Fruit fly (Drosophila melanogaster) whole organism, embryonic: ENCODE data around the gene Spn38F.
A peak's percentile ranks its signal among the peaks of the same experiment; 100 is the strongest.

Experiments
- ATbp ChIP-seq: fragments of 200-800 bp; sonication (Bioruptor generic); optimal IDR thresholded peaks from 2 replicates; lab custom pipeline; 2017; ENCODE audit warnings: missing biosample characterization, mild to moderate bottlenecking, missing genetic modification characterization, missing genetic modification reagents
- Asciz ChIP-seq: fragments of 200-800 bp; sonication (Bioruptor generic); optimal IDR thresholded peaks from 2 replicates; lab custom pipeline; 2017; ENCODE audit warnings: missing biosample characterization, mild to moderate bottlenecking, missing genetic modification characterization, missing genetic modification reagents
- Bgb ChIP-seq: fragments of 200-800 bp; sonication (Bioruptor generic); IDR thresholded peaks from 2 replicates; pipeline ENCODE4 v1.3.6; 2022; ENCODE audit warnings: missing biosample characterization, missing genetic modification characterization; ENCODE audit not compliant: partially characterized antibody
- Blimp-1 ChIP-seq: fragments of 200-800 bp; sonication (Bioruptor generic); optimal IDR thresholded peaks from 3 replicates; lab custom pipeline; 2018; ENCODE audit warnings: missing biosample characterization, missing genetic modification characterization, mild to moderate bottlenecking, moderate library complexity, missing genetic modification reagents
- CG10209 ChIP-seq: fragments of 200-800 bp; sonication (Bioruptor generic); optimal IDR thresholded peaks from 3 replicates; lab custom pipeline; 2017; ENCODE audit warnings: missing biosample characterization, mild to moderate bottlenecking, missing genetic modification characterization, missing genetic modification reagents
- CG10274 ChIP-seq: fragments of 200-800 bp; sonication (Bioruptor generic); optimal IDR thresholded peaks from 3 replicates; lab custom pipeline; 2017; ENCODE audit warnings: missing biosample characterization, mild to moderate bottlenecking, missing genetic modification characterization
- CG11093 ChIP-seq: fragments of 200-800 bp; sonication (Bioruptor generic); IDR thresholded peaks from 3 replicates; pipeline ENCODE4 v1.3.6; 2022; ENCODE audit warnings: missing biosample characterization, missing genetic modification characterization
- CG11696 ChIP-seq: fragments of 200-800 bp; sonication (Bioruptor generic); IDR thresholded peaks from 2 replicates; pipeline ENCODE4 v1.3.6; 2022; ENCODE audit warnings: missing biosample characterization, missing genetic modification characterization
- CG12236 ChIP-seq: fragments of 200-800 bp; sonication (Bioruptor generic); optimal IDR thresholded peaks from 2 replicates; lab custom pipeline; 2016; ENCODE audit warnings: missing biosample characterization, missing genetic modification characterization
- CG14710 ChIP-seq: fragments of 200-800 bp; sonication (Bioruptor generic); optimal IDR thresholded peaks from 3 replicates; lab custom pipeline; 2019; ENCODE audit warnings: missing biosample characterization, mild to moderate bottlenecking, missing genetic modification characterization, moderate library complexity
- CG15073 ChIP-seq: fragments of 200-800 bp; sonication (Bioruptor generic); optimal IDR thresholded peaks from 2 replicates; lab custom pipeline; 2016; ENCODE audit warnings: missing biosample characterization, missing genetic modification characterization
- CG15269 ChIP-seq: fragments of 200-800 bp; sonication (Bioruptor generic); optimal IDR thresholded peaks from 2 replicates; lab custom pipeline; 2018; ENCODE audit warnings: missing biosample characterization, mild to moderate bottlenecking, missing genetic modification characterization, moderate library complexity
- CG1603 ChIP-seq: fragments of 200-800 bp; sonication (Bioruptor generic); optimal IDR thresholded peaks from 2 replicates; lab custom pipeline; 2019; ENCODE audit warnings: missing biosample characterization, mild to moderate bottlenecking, missing genetic modification characterization, moderate library complexity
- CG1647 ChIP-seq: fragments of 200-800 bp; sonication (Bioruptor generic); optimal IDR thresholded peaks from 3 replicates; lab custom pipeline; 2016; ENCODE audit warnings: missing biosample characterization, missing genetic modification characterization
- CG18011 ChIP-seq: fragments of 200-800 bp; sonication (Bioruptor generic); optimal IDR thresholded peaks from 2 replicates; lab custom pipeline; 2017; ENCODE audit warnings: missing biosample characterization, missing genetic modification characterization, mild to moderate bottlenecking, moderate library complexity, missing genotype
- CG18599 ChIP-seq: fragments of 200-800 bp; sonication (Bioruptor generic); optimal IDR thresholded peaks from 3 replicates; lab custom pipeline; 2017; ENCODE audit warnings: missing biosample characterization, missing genetic modification characterization, mild to moderate bottlenecking, moderate library complexity, missing genetic modification reagents
- CG2120 ChIP-seq: fragments of 200-800 bp; sonication (Bioruptor generic); optimal IDR thresholded peaks from 3 replicates; lab custom pipeline; 2016; ENCODE audit warnings: missing biosample characterization, missing genetic modification characterization
- CG30403 ChIP-seq: fragments of 200-800 bp; sonication (Bioruptor generic); optimal IDR thresholded peaks from 3 replicates; lab custom pipeline; 2016; ENCODE audit warnings: missing biosample characterization, missing genetic modification characterization
- CG32532 ChIP-seq: fragments of 200-800 bp; sonication (Bioruptor generic); IDR thresholded peaks from 2 replicates; pipeline ENCODE4 v1.3.6; 2022; ENCODE audit warnings: missing biosample characterization, missing genetic modification characterization
- CG3281 ChIP-seq: fragments of 200-800 bp; sonication (Bioruptor generic); optimal IDR thresholded peaks from 3 replicates; lab custom pipeline; 2017; ENCODE audit warnings: missing biosample characterization, mild to moderate bottlenecking, missing genetic modification characterization
- CG42726 ChIP-seq: fragments of 200-800 bp; sonication (Bioruptor generic); IDR thresholded peaks from 2 replicates; pipeline ENCODE4 v1.3.6; 2022; ENCODE audit warnings: missing biosample characterization, missing genetic modification characterization; ENCODE audit not compliant: partially characterized antibody
- CG4730 ChIP-seq: fragments of 200-800 bp; sonication (Bioruptor generic); IDR thresholded peaks from 2 replicates; pipeline ENCODE4 v1.3.6; 2022; ENCODE audit warnings: missing biosample characterization, missing genetic modification characterization
- CG6813 ChIP-seq: fragments of 200-800 bp; sonication (Bioruptor generic); optimal IDR thresholded peaks from 2 replicates; lab custom pipeline; 2017; ENCODE audit warnings: missing biosample characterization, missing genetic modification characterization, mild to moderate bottlenecking, moderate library complexity, missing genetic modification reagents
- CG9817 ChIP-seq: fragments of 200-800 bp; sonication (Bioruptor generic); optimal IDR thresholded peaks from 2 replicates; lab custom pipeline; 2018; ENCODE audit warnings: missing biosample characterization, mild to moderate bottlenecking, missing genetic modification characterization, moderate library complexity
- CG9876 ChIP-seq: fragments of 200-800 bp; sonication (Bioruptor generic); optimal IDR thresholded peaks from 2 replicates; lab custom pipeline; 2016; ENCODE audit warnings: missing biosample characterization, missing genetic modification characterization
- CoRest ChIP-seq: fragments of 200-800 bp; sonication (Bioruptor generic); optimal IDR thresholded peaks from 3 replicates; lab custom pipeline; 2018; ENCODE audit warnings: missing biosample characterization, mild to moderate bottlenecking, missing genetic modification characterization, moderate library complexity
- H15 ChIP-seq: fragments of 200-800 bp; sonication (Bioruptor generic); IDR thresholded peaks from 3 replicates; pipeline ENCODE4 v1.3.6; 2022; ENCODE audit warnings: missing biosample characterization, missing genetic modification characterization
- Hmr ChIP-seq: fragments of 200-800 bp; sonication (Bioruptor generic); optimal IDR thresholded peaks from 3 replicates; lab custom pipeline; 2017; ENCODE audit warnings: mild to moderate bottlenecking, missing biosample characterization, missing genetic modification reagents, missing genetic modification characterization
- Hmx ChIP-seq: fragments of 200-800 bp; sonication (Bioruptor generic); optimal IDR thresholded peaks from 2 replicates; lab custom pipeline; 2016; ENCODE audit warnings: missing biosample characterization, missing genetic modification characterization
- Mad ChIP-seq: fragments of 200-800 bp; sonication (Bioruptor generic); optimal IDR thresholded peaks from 2 replicates; lab custom pipeline; 2016; ENCODE audit warnings: missing biosample characterization, missing genetic modification characterization
- Neu2 ChIP-seq: fragments of 200-800 bp; sonication (Bioruptor generic); optimal IDR thresholded peaks from 3 replicates; lab custom pipeline; 2016; ENCODE audit warnings: missing biosample characterization, missing genetic modification characterization, borderline replicate concordance
- Ptx1 ChIP-seq: fragments of 200-800 bp; sonication (Bioruptor generic); IDR thresholded peaks from 2 replicates; pipeline ENCODE4 v1.3.6; 2022; ENCODE audit warnings: missing biosample characterization, missing genetic modification characterization
- Sox100B ChIP-seq: fragments of 200-800 bp; sonication (Bioruptor generic); optimal IDR thresholded peaks from 3 replicates; lab custom pipeline; 2018; ENCODE audit warnings: missing biosample characterization, mild to moderate bottlenecking, missing genetic modification characterization
- bcd ChIP-seq: fragments of 200-800 bp; sonication (Bioruptor generic); optimal IDR thresholded peaks from 2 replicates; lab custom pipeline; 2017; ENCODE audit warnings: missing biosample characterization, mild to moderate bottlenecking, missing genetic modification characterization
- cato ChIP-seq: fragments of 200-800 bp; sonication (Bioruptor generic); optimal IDR thresholded peaks from 2 replicates; lab custom pipeline; 2016; ENCODE audit warnings: missing biosample characterization, missing genetic modification characterization, borderline replicate concordance
- croc ChIP-seq: fragments of 200-800 bp; sonication (Bioruptor generic); conservative IDR thresholded peaks from 3 replicates; pipeline ENCODE4 v1.3.6; 2022; ENCODE audit warnings: missing biosample characterization, missing genetic modification characterization
- crol ChIP-seq: fragments of 200-800 bp; sonication (Bioruptor generic); IDR thresholded peaks from 2 replicates; pipeline ENCODE4 v1.3.6; 2022; ENCODE audit warnings: missing biosample characterization, missing genetic modification characterization
- cwo ChIP-seq: fragments of 200-800 bp; sonication (Bioruptor generic); optimal IDR thresholded peaks from 3 replicates; lab custom pipeline; 2017; ENCODE audit warnings: missing biosample characterization, missing genetic modification characterization, mild to moderate bottlenecking, moderate library complexity, missing genetic modification reagents
- dysf ChIP-seq: fragments of 200-800 bp; sonication (Bioruptor generic); IDR thresholded peaks from 3 replicates; pipeline ENCODE4 v1.3.6; 2022; ENCODE audit warnings: missing biosample characterization, missing genetic modification characterization
- ham ChIP-seq: fragments of 200-800 bp; sonication (Bioruptor generic); IDR thresholded peaks from 2 replicates; pipeline ENCODE4 v1.3.6; 2022; ENCODE audit warnings: missing biosample characterization, missing genetic modification characterization
- nau ChIP-seq: fragments of 200-800 bp; sonication (Bioruptor generic); optimal IDR thresholded peaks from 3 replicates; lab custom pipeline; 2017; ENCODE audit warnings: missing biosample characterization, mild to moderate bottlenecking, missing genetic modification characterization, missing genetic modification reagents
- nerfin-2 ChIP-seq: fragments of 200-800 bp; sonication (Bioruptor generic); IDR thresholded peaks from 2 replicates; pipeline ENCODE4 v1.3.6; 2022; ENCODE audit warnings: missing biosample characterization, missing genetic modification characterization; ENCODE audit not compliant: partially characterized antibody
- odd ChIP-seq: fragments of 200-800 bp; sonication (Bioruptor generic); optimal IDR thresholded peaks from 2 replicates; lab custom pipeline; 2017; ENCODE audit warnings: missing biosample characterization, mild to moderate bottlenecking, missing genetic modification characterization
- rib ChIP-seq: fragments of 200-800 bp; sonication (Bioruptor generic); IDR thresholded peaks from 2 replicates; pipeline ENCODE4 v1.3.6; 2022; ENCODE audit warnings: missing biosample characterization, missing genetic modification characterization
- sqz ChIP-seq: fragments of 200-800 bp; sonication (Bioruptor generic); optimal IDR thresholded peaks from 3 replicates; lab custom pipeline; 2018; ENCODE audit warnings: missing biosample characterization, mild to moderate bottlenecking, missing genetic modification characterization
- tgo ChIP-seq: fragments of 200-800 bp; sonication (Bioruptor generic); IDR thresholded peaks from 3 replicates; pipeline ENCODE4 v1.3.6; 2022; ENCODE audit warnings: missing biosample characterization, missing genetic modification characterization
- tup ChIP-seq: fragments of 200-800 bp; sonication (Bioruptor generic); optimal IDR thresholded peaks from 2 replicates; lab custom pipeline; 2016; ENCODE audit warnings: missing biosample characterization, mild to moderate bottlenecking, missing genetic modification characterization, moderate library complexity
- vvl ChIP-seq: fragments of 200-800 bp; sonication (Bioruptor generic); IDR thresholded peaks from 2 replicates; pipeline ENCODE4 v1.3.6; 2022; ENCODE audit warnings: missing biosample characterization, missing genetic modification characterization

The Spn38F gene

dm6 chr2L:20811039-20811652 is 26.6 kb downstream of the Spn38F start (continued):
- TF ChIP-seq odd (GFP tag; lab: Kevin White, UChicago) (peak; percentile 7), nau (peak; percentile 18), CG30403 (GFP tag; lab: Kevin White, UChicago) (peak; percentile 57), CG4730 (GFP tag; lab: Robert Waterston, UW) (peak; percentile 33; the same call in 1 of the 2 replicates), CG10274 (peak; percentile 9), CG6813 (GFP tag; lab: Kevin White, UChicago) (peak; percentile 31), CG1647 (GFP tag; lab: Kevin White, UChicago) (no peak), cato (GFP tag; lab: Kevin White, UChicago) (peak; percentile 2), Sox100B (GFP tag; lab: Kevin White, UChicago) (peak; percentile 34), CG12236 (GFP tag; lab: Kevin White, UChicago) (no peak), CG10209 (GFP tag; lab: Kevin White, UChicago) (peak; percentile 47), CG11696 (GFP tag; lab: Robert Waterston, UW) (peak; percentile 60; the same call in 1 of the 2 replicates), CG9817 (tag; lab: Kevin White, UChicago) (peak; percentile 24), crol (peak; percentile 82), Ptx1 (GFP tag; lab: Robert Waterston, UW) (peak; percentile 72), CG15269 (tag; lab: Kevin White, UChicago) (peak; percentile 80), vvl (GFP tag; lab: Robert Waterston, UW) (0 out of 2 replicates have a peak, but pooled peaks have one; percentile 51), CG18599 (GFP tag; lab: Kevin White, UChicago) (peak; percentile 46), ATbp (peak; percentile 55), nerfin-2 (no peak), CG1603 (tag; lab: Kevin White, UChicago) (peak; percentile 32), CG2120 (peak; percentile 4), CG14710 (no peak), cwo (GFP tag; lab: Kevin White, UChicago) (peak; percentile 38), Hmx (no peak), tup (GFP tag; lab: Kevin White, UChicago) (peak; percentile 11), sqz (peak; percentile 24), Blimp-1 (GFP tag; lab: Kevin White, UChicago) (peak; percentile 68), CG32532 (GFP tag; lab: Robert Waterston, UW) (peak; percentile 35; the same call in 1 of the 2 replicates), ham (GFP tag; lab: Robert Waterston, UW) (no peak), CG9876 (GFP tag; lab: Kevin White, UChicago) (no peak), CG3281 (GFP tag; lab: Kevin White, UChicago) (peak; percentile 18), croc (GFP tag; lab: Robert Waterston, UW) (no peak), tgo (peak; percentile 17; the same call in 1 of the 3 replicates), CG11093 (GFP tag; lab: Robert Waterston, UW) (peak; percentile 36; the same call in 1 of the 3 replicates), Hmr (GFP tag; lab: Kevin White, UChicago) (peak; percentile 42), rib (GFP tag; lab: Robert Waterston, UW) (no peak), CG18011 (GFP tag; lab: Kevin White, UChicago) (no peak), H15 (GFP tag; lab: Robert Waterston, UW) (peak; percentile 60; the same call in 2 of the 3 replicates), Bgb (GFP tag; lab: Robert Waterston, UW) (no peak), dysf (GFP tag; lab: Robert Waterston, UW) (peak; percentile 50; the same call in 1 of the 3 replicates), CoRest (tag; lab: Kevin White, UChicago) (peak; percentile 38), Neu2 (GFP tag; lab: Kevin White, UChicago) (no peak), Asciz (peak; percentile 66), CG42726 (GFP tag; lab: Robert Waterston, UW) (no peak), CG15073 (GFP tag; lab: Kevin White, UChicago) (no peak), Mad (GFP tag; lab: Kevin White, UChicago) (no peak), bcd (GFP tag; lab: Kevin White, UChicago) (peak; percentile 9)
